Fruit fly (Drosophila melanogaster): ENCODE results near the gene Smyd3.
A peak's percentile ranks its signal among the peaks of the same experiment; 100 is the strongest.

Smyd3 gene

dm6 chrX:2646022-2646761 lies 37.5 kb upstream of the Smyd3 start:
- TF ChIP-seq Ets98B (GFP tag; IDR thresholded peaks at IDR 0.05): peak; percentile 98
- peak; percentile 98 for TF ChIP-seq CG8301 (tag; optimal IDR thresholded peaks at IDR 0.05)
- peak; percentile 95 for TF ChIP-seq gl (tag; optimal IDR thresholded peaks at IDR 0.05)
- peak; percentile 98 for TF ChIP-seq fd96Ca (GFP tag; IDR thresholded peaks at IDR 0.05)
- TF ChIP-seq CG34367 (tag; optimal IDR thresholded peaks at IDR 0.05): peak; percentile 97
- TF ChIP-seq CG15710 (tag; optimal IDR thresholded peaks at IDR 0.05): peak; percentile 97
- peak; percentile 97 for TF ChIP-seq CG12605 (GFP tag; IDR thresholded peaks at IDR 0.05)
- TF ChIP-seq CG8159 (tag; optimal IDR thresholded peaks at IDR 0.05): peak; percentile 97
- TF ChIP-seq CG4496 (GFP tag; IDR thresholded peaks at IDR 0.05): peak; percentile 98
- peak; percentile 89 for TF ChIP-seq CG10348 (GFP tag; IDR thresholded peaks at IDR 0.05)
- TF ChIP-seq rn (GFP tag; IDR thresholded peaks at IDR 0.05): peak; percentile 82
- TF ChIP-seq CG14655 (GFP tag; optimal IDR thresholded peaks at IDR 0.05): peak; percentile 98
- TF ChIP-seq Pif1B (GFP tag; optimal IDR thresholded peaks at IDR 0.05): peak; percentile 92
- peak; percentile 98 for TF ChIP-seq Snoo (tag; optimal IDR thresholded peaks at IDR 0.05)
- TF ChIP-seq CG32121 (GFP tag; IDR thresholded peaks at IDR 0.05): peak; percentile 97
- peak; percentile 80 for TF ChIP-seq D1 (tag; optimal IDR thresholded peaks at IDR 0.05)
- peak; percentile 96 for TF ChIP-seq CG9948 (tag; optimal IDR thresholded peaks at IDR 0.05)
- TF ChIP-seq CG17806 (tag; optimal IDR thresholded peaks at IDR 0.05): peak; percentile 94
- peak; percentile 96 for TF ChIP-seq Pif1A (GFP tag; optimal IDR thresholded peaks at IDR 0.05)
- TF ChIP-seq EcR (GFP tag; optimal IDR thresholded peaks at IDR 0.05): peak; percentile 100
- peak; percentile 92 for TF ChIP-seq CG13204 (GFP tag; optimal IDR thresholded peaks at IDR 0.05)

dm6 chrX:2645593-2645992 lies 36.9 kb upstream of the Smyd3 start:
- TF ChIP-seq CG4496 (GFP tag; IDR thresholded peaks at IDR 0.05) (no peak), Ets98B (GFP tag; IDR thresholded peaks at IDR 0.05) (no peak), Pif1B (GFP tag; optimal IDR thresholded peaks at IDR 0.05) (no peak), Snoo (tag; optimal IDR thresholded peaks at IDR 0.05) (no peak), CG14655 (GFP tag; optimal IDR thresholded peaks at IDR 0.05) (no peak), CG8301 (tag; optimal IDR thresholded peaks at IDR 0.05) (no peak), CG8159 (tag; optimal IDR thresholded peaks at IDR 0.05) (no peak), CG15710 (tag; optimal IDR thresholded peaks at IDR 0.05) (no peak), CG10348 (GFP tag; IDR thresholded peaks at IDR 0.05) (no peak), CG12605 (GFP tag; IDR thresholded peaks at IDR 0.05) (no peak), CG17806 (tag; optimal IDR thresholded peaks at IDR 0.05) (no peak), fd96Ca (GFP tag; IDR thresholded peaks at IDR 0.05) (no peak)

dm6 chrX:2642484-2643379 lies 34.1 kb upstream of the Smyd3 start:
- peak; percentile 48; the same call in 1 of the 2 replicates for TF ChIP-seq Ets98B (GFP tag; IDR thresholded peaks at IDR 0.05)
- TF ChIP-seq D1 (tag; optimal IDR thresholded peaks at IDR 0.05): no peak
- peak; percentile 37 for TF ChIP-seq CG8301 (tag; optimal IDR thresholded peaks at IDR 0.05)
- peak; percentile 15 for TF ChIP-seq CG15710 (tag; optimal IDR thresholded peaks at IDR 0.05)
- TF ChIP-seq CG10348 (GFP tag; IDR thresholded peaks at IDR 0.05): no peak
- peak; percentile 27; the same call in 1 of the 2 replicates for TF ChIP-seq CG12605 (GFP tag; IDR thresholded peaks at IDR 0.05)
- TF ChIP-seq CG8159 (tag; optimal IDR thresholded peaks at IDR 0.05): peak; percentile 37
- TF ChIP-seq CG14655 (GFP tag; optimal IDR thresholded peaks at IDR 0.05): peak; percentile 58
- TF ChIP-seq fd96Ca (GFP tag; IDR thresholded peaks at IDR 0.05): peak; percentile 25; the same call in 1 of the 3 replicates
- TF ChIP-seq gl (tag; optimal IDR thresholded peaks at IDR 0.05): no peak
- peak; percentile 42 for TF ChIP-seq Pif1B (GFP tag; optimal IDR thresholded peaks at IDR 0.05)
- TF ChIP-seq CG4496 (GFP tag; IDR thresholded peaks at IDR 0.05): peak; percentile 45; the same call in 2 of the 3 replicates
- TF ChIP-seq CG9948 (tag; optimal IDR thresholded peaks at IDR 0.05): no peak
- TF ChIP-seq rn (GFP tag; IDR thresholded peaks at IDR 0.05): no peak
- peak; percentile 8 for TF ChIP-seq CG17806 (tag; optimal IDR thresholded peaks at IDR 0.05)

- TF ChIP-seq Snoo (tag; optimal IDR thresholded peaks at IDR 0.05): no peak
Measured at dm6 chrX:2638646-2639045, 30.0 kb upstream of the Smyd3 start.

- TF ChIP-seq rn (GFP tag; IDR thresholded peaks at IDR 0.05) (no peak), Ets98B (GFP tag; IDR thresholded peaks at IDR 0.05) (no peak), CG17806 (tag; optimal IDR thresholded peaks at IDR 0.05) (no peak)
Measured at dm6 chrX:2637914-2638313, 29.2 kb upstream of the Smyd3 start.

All from whole organism, pupa.